Worm (Caenorhabditis elegans): Measurements from ENCODE around the gene tag-276.

tag-276 gene

ce11 chrII:12208741-12209140 lies 40.2 kb downstream of the tag-276 start:
- TF ChIP-seq attf-4 (tag; optimal IDR thresholded peaks at IDR 0.05) (no peak), zfp-3 (GFP tag; conservative IDR thresholded peaks at IDR 0.05) (peak; percentile 59; the same call in 1 of the 2 replicates), zag-1 (tag; optimal IDR thresholded peaks at IDR 0.05) (no peak), F37D6.2 (tag; optimal IDR thresholded peaks at IDR 0.05) (no peak), lin-38 (GFP tag; IDR thresholded peaks at IDR 0.05) (peak; percentile 21; the same call in 1 of the 2 replicates), pha-4 (GFP tag; IDR thresholded peaks at IDR 0.05) (0 out of 2 replicates have a peak, but pooled peaks have one; percentile 19), pha-4 (tag; optimal IDR thresholded peaks at IDR 0.05) (no peak)

ce11 chrII:12204617-12205016 lies 44.3 kb downstream of the tag-276 start:
- TF ChIP-seq snpc-1.2 (GFP tag; IDR thresholded peaks at IDR 0.05) (no peak), hlh-11 (tag; optimal IDR thresholded peaks at IDR 0.05) (no peak), mxl-2 (GFP tag; conservative IDR thresholded peaks at IDR 0.05) (no peak), fkh-10 (GFP tag; optimal IDR thresholded peaks at IDR 0.05) (no peak), hif-1 (tag; optimal IDR thresholded peaks at IDR 0.05) (no peak), nhr-48 (tag; optimal IDR thresholded peaks at IDR 0.05) (no peak), Y48G9A.11 (GFP tag; IDR thresholded peaks at IDR 0.05) (no peak), nhr-111 (GFP tag; optimal IDR thresholded peaks at IDR 0.05) (no peak), pha-4 (GFP tag; IDR thresholded peaks at IDR 0.05) (no peak), pha-4 (tag; optimal IDR thresholded peaks at IDR 0.05) (no peak), dmd-9 (GFP tag; IDR thresholded peaks at IDR 0.05) (no peak), dmd-8 (GFP tag; IDR thresholded peaks at IDR 0.05) (no peak), hmg-1.1 (GFP tag; IDR thresholded peaks at IDR 0.05) (no peak), madf-5 (GFP tag; IDR thresholded peaks at IDR 0.05) (no peak), spr-3 (GFP tag; optimal IDR thresholded peaks at IDR 0.05) (no peak), spr-1 (tag; optimal IDR thresholded peaks at IDR 0.05) (no peak), nhr-76 (tag; optimal IDR thresholded peaks at IDR 0.05) (no peak), Y5F2A.4 (GFP tag; optimal IDR thresholded peaks at IDR 0.05) (no peak), F37D6.2 (tag; optimal IDR thresholded peaks at IDR 0.05) (no peak), F49E8.2 (tag; optimal IDR thresholded peaks at IDR 0.05; ENCODE audit: borderline replicate concordance) (no peak), daf-8 (GFP tag; IDR thresholded peaks at IDR 0.05) (no peak)

ce11 chrII:12202921-12203320 lies 46.0 kb downstream of the tag-276 start, which contains the start of gene aqp-12:
Gene aqp-12 (plus strand): TSS chrII:12203221.
- TF ChIP-seq unc-130 (GFP tag; optimal IDR thresholded peaks at IDR 0.05) (no peak), pha-4 (GFP tag; IDR thresholded peaks at IDR 0.05) (no peak), pha-4 (tag; optimal IDR thresholded peaks at IDR 0.05) (no peak), ctbp-1 (GFP tag; IDR thresholded peaks at IDR 0.05) (no peak), egl-43 (GFP tag; IDR thresholded peaks at IDR 0.05) (no peak), ceh-20 (GFP tag; IDR thresholded peaks at IDR 0.05) (no peak), nhr-10 (tag; optimal IDR thresholded peaks at IDR 0.05) (no peak)

- TF ChIP-seq F10B5.3 (tag; optimal IDR thresholded peaks at IDR 0.05) = no peak
- TF ChIP-seq aha-1 (tag) = peak; percentile 43
These were observed 46.7 kb downstream of the tag-276 start, which contains the start of gene trpp-5 for ce11 chrII:12202281-12202680. Gene trpp-5 (minus strand): TSS chrII:12202381.

ce11 chrII:12199912-12200637 lies 48.9 kb downstream of the tag-276 start, which contains the start of gene polg-1:
Gene polg-1 (minus strand): TSS chrII:12199962.
- TF ChIP-seq madf-9 (GFP tag; conservative IDR thresholded peaks at IDR 0.05) (no peak), ceh-28 (tag; optimal IDR thresholded peaks at IDR 0.05) (peak; percentile 76)
